Fruit fly (Drosophila melanogaster) whole organism: ENCODE data around the gene CG15330.

ENCODE experiments used
- CG8478 ChIP-seq: fragments of >200 bp; optimal IDR thresholded peaks from 2 replicates; lab custom pipeline; 2018; ENCODE audit warnings: inconsistent platforms
- psq ChIP-seq: fragments of >200 bp; optimal IDR thresholded peaks from 2 replicates; lab custom pipeline; 2017

- TF ChIP-seq CG8478 (lab: Kevin White, UChicago) (no peak), psq (lab: Kevin White, UChicago) (no peak)
Observed at dm6 chrX:7923063-7923462, 32.8 kb upstream of the CG15330 start.
